Worm (Caenorhabditis elegans): Measurements from ENCODE around the gene spl-2.

The spl-2 gene

DNA sequence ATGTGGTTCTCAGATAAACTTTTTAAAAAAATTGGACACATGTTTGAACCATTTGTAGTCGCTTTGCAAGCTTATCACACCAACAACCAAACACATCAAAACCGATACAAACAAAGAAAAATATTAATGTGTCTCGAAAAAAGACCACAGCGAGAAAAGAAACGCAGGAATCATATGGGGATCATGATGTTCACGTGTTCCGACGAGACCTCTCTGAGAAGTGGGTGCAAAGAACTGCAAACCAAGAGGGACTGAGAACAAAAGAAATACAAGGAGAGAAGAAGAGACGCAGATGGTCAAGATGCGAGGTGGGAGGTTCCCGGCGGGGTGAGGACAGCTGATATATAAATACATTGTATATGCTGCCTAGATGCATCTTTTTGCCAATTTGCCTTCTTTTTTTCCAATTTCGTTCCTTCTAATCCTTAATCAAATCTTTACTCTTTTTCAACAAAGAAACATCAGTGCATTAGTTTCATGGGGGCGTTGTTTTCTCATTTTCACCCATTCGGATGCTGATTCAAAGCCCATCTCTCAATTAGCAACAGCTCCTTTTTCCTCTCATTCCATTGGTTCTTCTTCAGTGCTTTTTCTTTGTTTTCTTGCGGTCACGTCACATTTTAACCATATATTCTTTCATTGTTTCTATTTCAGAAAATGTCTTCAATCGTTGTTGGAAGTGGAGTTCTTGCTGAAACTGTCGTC, 50.9 kb downstream of the spl-2 start, which contains the start of gene F21C10.10 (continued):
- TF ChIP-seq lsy-2 (tag; optimal IDR thresholded peaks at IDR 0.05), result peak; percentile 55 to 81
- TF ChIP-seq hmg-1.1 (GFP tag; IDR thresholded peaks at IDR 0.05), result peak; percentile 63
- TF ChIP-seq fos-1 (tag; optimal IDR thresholded peaks at IDR 0.05), result no peak
- TF ChIP-seq madf-5 (GFP tag; IDR thresholded peaks at IDR 0.05), result 0 out of 4 replicates have a peak, but pooled peaks of 1 of the 2 experiments have one; percentile 64
- peak; percentile 59 for TF ChIP-seq set-16 (GFP tag; IDR thresholded peaks at IDR 0.05)
- no peak for TF ChIP-seq Y5F2A.4 (GFP tag; optimal IDR thresholded peaks at IDR 0.05)
- TF ChIP-seq nhr-48 (tag; optimal IDR thresholded peaks at IDR 0.05), result peak; percentile 99
- peak; percentile 86 for TF ChIP-seq php-3 (GFP tag; IDR thresholded peaks at IDR 0.05)
- TF ChIP-seq lin-29 (GFP tag; IDR thresholded peaks at IDR 0.05), result 0 out of 2 replicates have a peak, but pooled peaks have one; percentile 55
- TF ChIP-seq T26A8.4 (GFP tag; IDR thresholded peaks at IDR 0.05), result peak; percentile 66
- no peak for TF ChIP-seq F26F4.8 (GFP tag; conservative IDR thresholded peaks at IDR 0.05)
- no peak for TF ChIP-seq skn-1 (tag; optimal IDR thresholded peaks at IDR 0.05)
- no peak for TF ChIP-seq F44E2.7 (GFP tag; IDR thresholded peaks at IDR 0.05)
- peak; percentile 94 for TF ChIP-seq saeg-2 (GFP tag; IDR thresholded peaks at IDR 0.05)
- no peak for TF ChIP-seq ceh-44 (GFP tag; IDR thresholded peaks at IDR 0.05)
- TF ChIP-seq ZK337.2 (GFP tag; IDR thresholded peaks at IDR 0.05), result no peak
- TF ChIP-seq nhr-102 (tag; optimal IDR thresholded peaks at IDR 0.05), result peak; percentile 93
- peak; percentile 50 for TF ChIP-seq lin-13 (GFP tag; optimal IDR thresholded peaks at IDR 0.05)
- TF ChIP-seq daf-16 (GFP tag; optimal IDR thresholded peaks at IDR 0.05), result peak; percentile 61 to 92
- TF ChIP-seq daf-16 (tag; optimal IDR thresholded peaks at IDR 0.05), result peak; percentile 91
- TF ChIP-seq daf-19 (GFP tag; conservative IDR thresholded peaks at IDR 0.05), result no peak
- peak; percentile 41 to 73 for TF ChIP-seq hif-1 (tag; optimal IDR thresholded peaks at IDR 0.05)
- TF ChIP-seq spr-1 (tag; optimal IDR thresholded peaks at IDR 0.05), result peak; percentile 78
- no peak for TF ChIP-seq dmd-8 (GFP tag; IDR thresholded peaks at IDR 0.05)
- no peak for TF ChIP-seq ceh-28 (tag; optimal IDR thresholded peaks at IDR 0.05)
- TF ChIP-seq nhr-28 (tag; optimal IDR thresholded peaks at IDR 0.05), result peak; percentile 98
- TF ChIP-seq nhr-77 (tag; optimal IDR thresholded peaks at IDR 0.05), result peak; percentile 87
- TF ChIP-seq aly-2 (tag; optimal IDR thresholded peaks at IDR 0.05), result no peak
- TF ChIP-seq ceh-32 (tag; optimal IDR thresholded peaks at IDR 0.05; ENCODE audit: poor library complexity), result no peak
- TF ChIP-seq unc-62 (GFP tag; optimal IDR thresholded peaks at IDR 0.05 in 1 of 2), result peak in 1 of 2 experiments; percentile 98
- TF ChIP-seq unc-62 (tag; optimal IDR thresholded peaks at IDR 0.05), result no peak
- no peak for TF ChIP-seq ZK546.5 (tag; optimal IDR thresholded peaks at IDR 0.05)
- peak; percentile 45 for TF ChIP-seq lin-38 (GFP tag; IDR thresholded peaks at IDR 0.05)
- no peak for TF ChIP-seq D1046.2 (GFP tag; IDR thresholded peaks at IDR 0.05)
- TF ChIP-seq ceh-20 (GFP tag; IDR thresholded peaks at IDR 0.05), result peak; percentile 92
- TF ChIP-seq nhr-76 (tag; optimal IDR thresholded peaks at IDR 0.05), result peak; percentile 87
- TF ChIP-seq mep-1 (tag; optimal IDR thresholded peaks at IDR 0.05), result peak; percentile 91
- TF ChIP-seq pha-4 (GFP tag; IDR thresholded peaks at IDR 0.05), result peak; percentile 76
- TF ChIP-seq pha-4 (tag; optimal IDR thresholded peaks at IDR 0.05), result peak; percentile 60
- TF ChIP-seq cey-2 (tag; optimal IDR thresholded peaks at IDR 0.05; ENCODE audit: borderline replicate concordance, insufficient read depth), result peak; percentile 95
- no peak for TF ChIP-seq sdz-12 (GFP tag; optimal IDR thresholded peaks at IDR 0.05)
- TF ChIP-seq Y75B8A.6 (GFP tag; IDR thresholded peaks at IDR 0.05), result no peak
- TF ChIP-seq F49E8.2 (tag; optimal IDR thresholded peaks at IDR 0.05; ENCODE audit: borderline replicate concordance), result no peak
- no peak for TF ChIP-seq snpc-4 (tag; optimal IDR thresholded peaks at IDR 0.05)
- peak; percentile 59; the same call in 1 of the 2 replicates for TF ChIP-seq ctbp-1 (GFP tag; IDR thresholded peaks at IDR 0.05)
- TF ChIP-seq zfp-3 (GFP tag; conservative IDR thresholded peaks at IDR 0.05), result peak; percentile 40; the same call in 1 of the 2 replicates
- TF ChIP-seq rbr-2 (tag; optimal IDR thresholded peaks at IDR 0.05), result peak; percentile 66
- TF ChIP-seq tra-1 (GFP tag; IDR thresholded peaks at IDR 0.05), result peak; percentile 94
- peak; percentile 46; the same call in 1 of the 2 replicates for TF ChIP-seq madf-9 (GFP tag; conservative IDR thresholded peaks at IDR 0.05)
- no peak for TF ChIP-seq snpc-1.2 (GFP tag; IDR thresholded peaks at IDR 0.05)
